Worm (Caenorhabditis elegans): Measurements from ENCODE around the gene irg-4.
A peak's percentile ranks its signal among the peaks of the same experiment; 100 is the strongest.

irg-4 gene

ce11 chrIV:12391003-12391637 lies 44.5 kb upstream of the irg-4 start, which contains the start of the genes rps-23 and dpm-3 (continued):
- peak; percentile 69 for TF ChIP-seq pax-1 (tag; optimal IDR thresholded peaks at IDR 0.05)
- TF ChIP-seq ceh-24 (tag; optimal IDR thresholded peaks at IDR 0.05): no peak
- TF ChIP-seq ceh-18 (tag; optimal IDR thresholded peaks at IDR 0.05): peak; percentile 64
- peak; percentile 49 for TF ChIP-seq pqm-1 (tag; optimal IDR thresholded peaks at IDR 0.05)
- TF ChIP-seq ttx-3 (tag; optimal IDR thresholded peaks at IDR 0.05): peak; percentile 36
- TF ChIP-seq pag-3 (tag; optimal IDR thresholded peaks at IDR 0.05; ENCODE audit: borderline replicate concordance): no peak
- peak; percentile 48 for TF ChIP-seq unc-86 (tag; optimal IDR thresholded peaks at IDR 0.05)
- TF ChIP-seq dmd-4 (tag; optimal IDR thresholded peaks at IDR 0.05; ENCODE audit: borderline replicate concordance): no peak
- TF ChIP-seq ceh-14 (tag; optimal IDR thresholded peaks at IDR 0.05): peak; percentile 35
- no peak for TF ChIP-seq pros-1 (tag; optimal IDR thresholded peaks at IDR 0.05)
- peak; percentile 65 for TF ChIP-seq pha-2 (tag; optimal IDR thresholded peaks at IDR 0.05)
- TF ChIP-seq syd-9 (tag; optimal IDR thresholded peaks at IDR 0.05): no peak
- peak; percentile 70 for TF ChIP-seq ref-2 (tag; optimal IDR thresholded peaks at IDR 0.05)
- no peak for TF ChIP-seq odd-2 (tag; optimal IDR thresholded peaks at IDR 0.05)
- no peak for TF ChIP-seq sox-2 (GFP tag; IDR thresholded peaks at IDR 0.05)
- TF ChIP-seq hlh-15 (tag; optimal IDR thresholded peaks at IDR 0.05): no peak
- peak; percentile 19 for TF ChIP-seq eyg-1 (tag; optimal IDR thresholded peaks at IDR 0.05)
- TF ChIP-seq ceh-19 (GFP tag; optimal IDR thresholded peaks at IDR 0.05): no peak
- peak; percentile 64 for TF ChIP-seq tbx-7 (tag; optimal IDR thresholded peaks at IDR 0.05)
- peak; percentile 76 for TF ChIP-seq fkh-6 (tag; optimal IDR thresholded peaks at IDR 0.05)
- TF ChIP-seq madf-2 (tag; optimal IDR thresholded peaks at IDR 0.05): peak; percentile 72
- TF ChIP-seq pat-9 (tag; optimal IDR thresholded peaks at IDR 0.05): no peak
- TF ChIP-seq unc-42 (tag; optimal IDR thresholded peaks at IDR 0.05): peak; percentile 69
- TF ChIP-seq Y22D7AL.16 (tag; optimal IDR thresholded peaks at IDR 0.05): peak; percentile 58

- TF ChIP-seq unc-42 (tag; optimal IDR thresholded peaks at IDR 0.05) (no peak), hlh-8 (tag; optimal IDR thresholded peaks at IDR 0.05) (no peak), pha-4 (tag; optimal IDR thresholded peaks at IDR 0.05) (no peak), ceh-31 (tag; optimal IDR thresholded peaks at IDR 0.05) (peak; percentile 19), ceh-22 (tag; optimal IDR thresholded peaks at IDR 0.05) (no peak), fkh-6 (tag; optimal IDR thresholded peaks at IDR 0.05) (no peak), pag-3 (tag; optimal IDR thresholded peaks at IDR 0.05; ENCODE audit: borderline replicate concordance) (no peak), ceh-19 (GFP tag; optimal IDR thresholded peaks at IDR 0.05) (no peak), elt-4 (tag; optimal IDR thresholded peaks at IDR 0.05) (no peak), elt-2 (tag; optimal IDR thresholded peaks at IDR 0.05) (no peak), nfya-1 (tag; optimal IDR thresholded peaks at IDR 0.05) (peak; percentile 20), C08G9.2 (tag; optimal IDR thresholded peaks at IDR 0.05) (no peak), pqm-1 (tag; optimal IDR thresholded peaks at IDR 0.05) (no peak), pax-1 (tag; optimal IDR thresholded peaks at IDR 0.05) (no peak), fax-1 (tag; optimal IDR thresholded peaks at IDR 0.05) (no peak), tbx-2 (tag; optimal IDR thresholded peaks at IDR 0.05) (no peak), ref-2 (tag; optimal IDR thresholded peaks at IDR 0.05) (peak; percentile 54), zip-5 (tag; optimal IDR thresholded peaks at IDR 0.05) (no peak), fkh-10 (GFP tag; optimal IDR thresholded peaks at IDR 0.05) (no peak), pha-2 (tag; optimal IDR thresholded peaks at IDR 0.05) (no peak), hlh-15 (tag; optimal IDR thresholded peaks at IDR 0.05) (no peak), ceh-18 (tag; optimal IDR thresholded peaks at IDR 0.05) (no peak), Y22D7AL.16 (tag; optimal IDR thresholded peaks at IDR 0.05) (no peak), ceh-6 (GFP tag; optimal IDR thresholded peaks at IDR 0.05) (no peak), hlh-13 (GFP tag; optimal IDR thresholded peaks at IDR 0.05) (no peak)
Observed at ce11 chrIV:12396645-12397258, 38.9 kb upstream of the irg-4 start.

DNA sequence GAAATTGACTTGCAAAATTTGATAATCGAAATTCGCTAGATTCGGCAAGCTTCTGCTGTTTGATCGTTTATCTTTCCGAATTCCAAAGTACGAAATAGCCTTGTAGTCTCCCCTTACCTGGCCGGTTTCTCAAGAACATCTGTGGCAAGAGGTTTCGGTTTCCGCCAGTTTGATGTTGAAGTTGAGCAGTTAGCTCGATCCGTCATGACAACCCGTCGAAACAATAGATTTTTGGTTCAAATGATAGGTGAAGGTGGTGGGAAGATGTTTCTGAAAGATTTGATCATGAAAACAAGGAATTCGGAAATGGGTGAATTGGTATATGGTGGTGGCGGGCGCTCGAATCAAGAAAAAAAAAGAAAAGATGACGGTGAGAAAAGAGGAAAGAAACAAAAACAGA lies 37.2 kb upstream of the irg-4 start, which contains the start of gene acs-20:
TSS of gene acs-20 (minus strand) at position 270 of the 400 bp plus-strand sequence.
- no peak for TF ChIP-seq ceh-18 (tag; optimal IDR thresholded peaks at IDR 0.05)
- no peak for TF ChIP-seq nhr-11 (tag; optimal IDR thresholded peaks at IDR 0.05)
- TF ChIP-seq sdc-2 (tag; optimal IDR thresholded peaks at IDR 0.05): no peak
- no peak for TF ChIP-seq C38D4.7 (GFP tag; optimal IDR thresholded peaks at IDR 0.05)

Data from whole organism, late embryonic.